Worm (Caenorhabditis elegans) whole organism, midembryonic: Measurements from ENCODE around the gene C36C5.14.

ENCODE experiments used
- T22C8.4 ChIP-seq: fragments of 200-800 bp; sonication (Bioruptor generic); IDR thresholded peaks from 2 replicates; pipeline ENCODE4 v1.3.6; 2022; ENCODE audit warnings: missing genetic modification characterization, missing compliant biosample characterization
- cog-1 ChIP-seq: sonication (generic microtip); optimal IDR thresholded peaks from 2 replicates; lab custom pipeline; 2016; ENCODE audit warnings: missing genetic modification characterization, missing compliant biosample characterization
- flt-1 ChIP-seq: fragments of 200-800 bp; sonication (Bioruptor generic); IDR thresholded peaks from 2 replicates; pipeline ENCODE4 v1.3.6; 2022; ENCODE audit warnings: missing genetic modification characterization, missing compliant biosample characterization
- klf-2 ChIP-seq: fragments of 200-800 bp; sonication (Bioruptor generic); conservative IDR thresholded peaks from 2 replicates; pipeline ENCODE4 v1.3.6; 2022; ENCODE audit warnings: missing genetic modification reagents, missing genetic modification characterization, missing compliant biosample characterization
- med-1 ChIP-seq: sonication (generic microtip); optimal IDR thresholded peaks from 2 replicates; lab custom pipeline; 2017; ENCODE audit warnings: missing genetic modification characterization, mild to moderate bottlenecking, missing compliant biosample characterization, antibody characterized with exemption, missing genetic modification reagents; ENCODE audit not compliant: insufficient read depth
- ref-1 ChIP-seq: fragments of 200-800 bp; sonication (Bioruptor generic); conservative IDR thresholded peaks from 2 replicates; pipeline ENCODE4 v1.3.6; 2022; ENCODE audit warnings: missing genetic modification reagents, missing genetic modification characterization, missing compliant biosample characterization
- tab-1 ChIP-seq: fragments of 200-800 bp; sonication (Bioruptor generic); IDR thresholded peaks from 2 replicates; pipeline ENCODE4 v1.3.6; 2022; ENCODE audit warnings: missing genetic modification characterization, missing compliant biosample characterization
- ztf-23 ChIP-seq: fragments of 200-800 bp; sonication (Bioruptor generic); IDR thresholded peaks from 2 replicates; pipeline ENCODE4 v1.3.6; 2022; ENCODE audit warnings: missing genetic modification reagents, missing genetic modification characterization, missing compliant biosample characterization
- ztf-29 ChIP-seq: fragments of 200-800 bp; sonication (Bioruptor generic); IDR thresholded peaks from 2 replicates; pipeline ENCODE4 v1.3.6; 2022; ENCODE audit warnings: missing genetic modification reagents, missing genetic modification characterization, missing compliant biosample characterization

DNA sequence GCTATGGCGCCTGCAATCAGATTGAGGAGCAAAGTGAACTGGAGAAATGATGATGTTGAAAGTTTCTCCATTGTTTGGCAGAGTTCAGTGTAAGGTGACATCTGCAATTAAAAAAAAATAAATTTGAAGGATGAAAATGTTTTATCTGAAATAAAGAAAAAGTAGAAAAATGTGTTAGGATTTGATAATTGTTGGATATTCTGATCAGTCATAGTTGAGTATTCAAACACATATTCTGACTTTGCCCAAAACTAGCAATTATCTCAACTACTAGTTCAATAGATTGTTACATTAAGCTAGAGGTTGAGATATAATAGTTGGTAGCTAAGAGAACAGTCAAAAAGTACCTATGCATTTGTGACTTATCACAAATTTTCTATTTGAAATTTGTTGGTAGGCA is 20.8 kb downstream of the C36C5.14 start, which contains the start of gene srab-10:
- TF ChIP-seq ztf-29 (GFP tag; lab: Robert Waterston, UW), result no peak
- no peak for TF ChIP-seq med-1
- no peak for TF ChIP-seq T22C8.4 (GFP tag; lab: Robert Waterston, UW)
- TF ChIP-seq ref-1 (GFP tag; lab: Robert Waterston, UW), result no peak
- no peak for TF ChIP-seq klf-2 (GFP tag; lab: Robert Waterston, UW)
- no peak for TF ChIP-seq cog-1 (tag; lab: Kevin White, UChicago)
- TF ChIP-seq tab-1, result no peak
- TF ChIP-seq flt-1 (GFP tag; lab: Robert Waterston, UW), result no peak
- no peak for TF ChIP-seq ztf-23 (GFP tag; lab: Robert Waterston, UW)
